Fruit fly (Drosophila melanogaster) whole organism: Measurements from ENCODE around the gene CG12024.
A peak's percentile ranks its signal among the peaks of the same experiment; 100 is the strongest.

Source experiments
- CG8478 ChIP-seq: fragments of >200 bp; optimal IDR thresholded peaks from 2 replicates; lab custom pipeline; 2018; ENCODE audit warnings: inconsistent platforms
- Dll ChIP-seq: fragments of >200 bp; optimal IDR thresholded peaks from 2 replicates; lab custom pipeline; 2017
- EcR ChIP-seq, 2 experiments: fragments of >200 bp; optimal IDR thresholded peaks; 2 replicates each; lab custom pipeline; 2017; ENCODE audit warnings: missing biosample characterization in 2 of 2, missing genetic modification characterization in 2 of 2, missing genetic modification reagents in 2 of 2
- pan ChIP-seq: fragments of >200 bp; optimal IDR thresholded peaks from 2 replicates; lab custom pipeline; 2017
- psq ChIP-seq: fragments of >200 bp; optimal IDR thresholded peaks from 2 replicates; lab custom pipeline; 2017
- usp ChIP-seq: fragments of >200 bp; optimal IDR thresholded peaks from 2 replicates; lab custom pipeline; 2017; ENCODE audit warnings: missing biosample characterization, missing genetic modification characterization, mixed read lengths

CG12024 gene

dm6 chr3L:1835064-1835463 is 21.9 kb upstream of the CG12024 start, which contains the start of gene Cpr62Bb:
Cpr62Bb (minus strand) TSS chr3L:1835164.
- no peak for TF ChIP-seq usp (GFP tag; lab: Kevin White, UChicago)
- TF ChIP-seq psq = no peak
- TF ChIP-seq EcR (GFP tag; optimal IDR thresholded peaks at IDR 0.05; lab: Kevin White, UChicago) = no peak
- TF ChIP-seq pan (lab: Kevin White, UChicago) = no peak
- TF ChIP-seq CG8478 (lab: Kevin White, UChicago) = no peak
- no peak for TF ChIP-seq Dll (lab: Kevin White, UChicago)

- no peak for TF ChIP-seq Dll (lab: Kevin White, UChicago)
Measured at dm6 chr3L:1841984-1842383, 15.0 kb upstream of the CG12024 start, which contains the start of gene Cpr62Bc. Cpr62Bc (minus strand) TSS chr3L:1842084.

- no peak for TF ChIP-seq EcR (GFP tag; optimal IDR thresholded peaks at IDR 0.05; lab: Kevin White, UChicago)
- TF ChIP-seq Dll (lab: Kevin White, UChicago) = no peak
- no peak for TF ChIP-seq CG8478 (lab: Kevin White, UChicago)
- TF ChIP-seq usp (GFP tag; lab: Kevin White, UChicago) = no peak
Measured at dm6 chr3L:1844600-1844999, 12.4 kb upstream of the CG12024 start.

- no peak for TF ChIP-seq pan (lab: Kevin White, UChicago)
- TF ChIP-seq psq = no peak
- no peak for TF ChIP-seq Dll (lab: Kevin White, UChicago)
- TF ChIP-seq usp (GFP tag; lab: Kevin White, UChicago) = no peak
- TF ChIP-seq EcR (GFP tag; optimal IDR thresholded peaks at IDR 0.05; lab: Kevin White, UChicago) = no peak
- no peak for TF ChIP-seq CG8478 (lab: Kevin White, UChicago)
Measured at dm6 chr3L:1850498-1850897, 6.5 kb upstream of the CG12024 start.

- TF ChIP-seq pan (lab: Kevin White, UChicago) (no peak), EcR (GFP tag; optimal IDR thresholded peaks at IDR 0.05; lab: Kevin White, UChicago) (no peak)
Measured at dm6 chr3L:1853277-1853676, 3.7 kb upstream of the CG12024 start.

dm6 chr3L:1855491-1855890 is 1.5 kb upstream of the CG12024 start, which contains the start of gene CNMa:
CNMa (minus strand) TSS chr3L:1855591.
- TF ChIP-seq CG8478 (lab: Kevin White, UChicago) (no peak), psq (no peak), Dll (lab: Kevin White, UChicago) (no peak), pan (lab: Kevin White, UChicago) (no peak), usp (GFP tag; lab: Kevin White, UChicago) (no peak), EcR (GFP tag; optimal IDR thresholded peaks at IDR 0.05; lab: Kevin White, UChicago) (no peak)

dm6 chr3L:1859563-1859962 is 2.6 kb downstream of the CG12024 start:
- no peak for TF ChIP-seq Dll (lab: Kevin White, UChicago)
- no peak for TF ChIP-seq usp (GFP tag; lab: Kevin White, UChicago)
- no peak for TF ChIP-seq pan (lab: Kevin White, UChicago)
- TF ChIP-seq CG8478 (lab: Kevin White, UChicago) = no peak
- no peak for TF ChIP-seq EcR (GFP tag; optimal IDR thresholded peaks at IDR 0.05; lab: Kevin White, UChicago)
- no peak for TF ChIP-seq psq

- TF ChIP-seq Dll (lab: Kevin White, UChicago) (no peak), pan (lab: Kevin White, UChicago) (no peak), EcR (GFP tag; optimal IDR thresholded peaks at IDR 0.05; lab: Kevin White, UChicago) (no peak), CG8478 (lab: Kevin White, UChicago) (no peak), psq (no peak), usp (GFP tag; lab: Kevin White, UChicago) (no peak)
Measured at dm6 chr3L:1860749-1861148, 3.8 kb downstream of the CG12024 start.

dm6 chr3L:1861400-1861793 is 4.4 kb downstream of the CG12024 start:
- TF ChIP-seq usp (GFP tag; lab: Kevin White, UChicago) (no peak), Dll (lab: Kevin White, UChicago) (no peak), CG8478 (lab: Kevin White, UChicago) (peak; percentile 28), pan (lab: Kevin White, UChicago) (no peak), EcR (GFP tag; optimal IDR thresholded peaks at IDR 0.05; lab: Kevin White, UChicago) (no peak), psq (no peak)

dm6 chr3L:1861794-1862447 is 5.0 kb downstream of the CG12024 start, which contains the start of gene Rap1:
Rap1 (minus strand) TSS chr3L:1862239.
- TF ChIP-seq Dll (lab: Kevin White, UChicago) = peak; percentile 20
- TF ChIP-seq CG8478 (lab: Kevin White, UChicago) = no peak
- TF ChIP-seq pan (lab: Kevin White, UChicago) = no peak
- TF ChIP-seq EcR (GFP tag; optimal IDR thresholded peaks at IDR 0.05; lab: Kevin White, UChicago) = no peak
- no peak for TF ChIP-seq usp (GFP tag; lab: Kevin White, UChicago)
- TF ChIP-seq psq = no peak

- TF ChIP-seq usp (GFP tag; lab: Kevin White, UChicago) = no peak
- no peak for TF ChIP-seq EcR (GFP tag; optimal IDR thresholded peaks at IDR 0.05; lab: Kevin White, UChicago)
- TF ChIP-seq psq = no peak
- no peak for TF ChIP-seq Dll (lab: Kevin White, UChicago)
- TF ChIP-seq pan (lab: Kevin White, UChicago) = no peak
- TF ChIP-seq CG8478 (lab: Kevin White, UChicago) = no peak
Measured at dm6 chr3L:1865121-1865727, 8.3 kb downstream of the CG12024 start, which contains the start of the genes HBS1 and CG12025. HBS1 (minus strand) TSS chr3L:1865240. CG12025 (plus strand) TSS chr3L:1865430.
